Fruit fly (Drosophila melanogaster) whole organism, embryonic: ENCODE measurements around the gene CSN5.

Experiments
- Atf-2 ChIP-seq: fragments of 200-800 bp; sonication (Bioruptor generic); optimal IDR thresholded peaks from 2 replicates; lab custom pipeline; 2016; ENCODE audit warnings: missing biosample characterization, missing genetic modification characterization
- Awh ChIP-seq: fragments of 200-800 bp; sonication (Bioruptor generic); IDR thresholded peaks from 2 replicates; pipeline ENCODE4, ENCODE4 v1.3.6; 2022; ENCODE audit warnings: missing biosample characterization, missing genetic modification characterization
- BEAF-32 ChIP-seq: fragments of 200-800 bp; sonication (Bioruptor generic); optimal IDR thresholded peaks from 3 replicates; lab custom pipeline; 2017; ENCODE audit warnings: missing biosample characterization, missing genetic modification characterization, mild to moderate bottlenecking, moderate library complexity, missing genetic modification reagents
- Blimp-1 ChIP-seq: fragments of 200-800 bp; sonication (Bioruptor generic); optimal IDR thresholded peaks from 3 replicates; lab custom pipeline; 2018; ENCODE audit warnings: missing biosample characterization, missing genetic modification characterization, mild to moderate bottlenecking, moderate library complexity, missing genetic modification reagents
- C15 ChIP-seq: fragments of 200-800 bp; sonication (Bioruptor generic); IDR thresholded peaks from 3 replicates; pipeline ENCODE4 v1.3.6; 2022; ENCODE audit warnings: missing biosample characterization, missing genetic modification characterization
- CG10979 ChIP-seq: fragments of 200-800 bp; sonication (Bioruptor generic); optimal IDR thresholded peaks from 2 replicates; lab custom pipeline; 2018; ENCODE audit warnings: missing biosample characterization, mild to moderate bottlenecking, missing genetic modification characterization, moderate library complexity
- CG12659 ChIP-seq: fragments of 200-800 bp; sonication (Bioruptor generic); optimal IDR thresholded peaks from 3 replicates; lab custom pipeline; 2017; ENCODE audit warnings: mild to moderate bottlenecking, missing biosample characterization, missing genetic modification reagents, missing genetic modification characterization
- CG12942 ChIP-seq: fragments of 200-800 bp; sonication (Bioruptor generic); optimal IDR thresholded peaks from 3 replicates; lab custom pipeline; 2016; ENCODE audit warnings: missing biosample characterization, missing genetic modification characterization
- CG13296 ChIP-seq: fragments of 200-800 bp; sonication (Bioruptor generic); optimal IDR thresholded peaks from 3 replicates; lab custom pipeline; 2018; ENCODE audit warnings: missing biosample characterization, mild to moderate bottlenecking, missing genetic modification characterization
- CG15073 ChIP-seq: fragments of 200-800 bp; sonication (Bioruptor generic); optimal IDR thresholded peaks from 2 replicates; lab custom pipeline; 2016; ENCODE audit warnings: missing biosample characterization, missing genetic modification characterization
- CG15269 ChIP-seq: fragments of 200-800 bp; sonication (Bioruptor generic); optimal IDR thresholded peaks from 2 replicates; lab custom pipeline; 2018; ENCODE audit warnings: missing biosample characterization, mild to moderate bottlenecking, missing genetic modification characterization, moderate library complexity
- CG17912 ChIP-seq: fragments of 200-800 bp; sonication (Bioruptor generic); optimal IDR thresholded peaks from 2 replicates; lab custom pipeline; 2018; ENCODE audit warnings: missing biosample characterization, mild to moderate bottlenecking, missing genetic modification characterization
- CG30020 ChIP-seq: fragments of 200-800 bp; optimal IDR thresholded peaks from 2 replicates; lab custom pipeline; 2019; ENCODE audit warnings: missing biosample characterization, mild to moderate bottlenecking, missing genetic modification characterization, moderate library complexity
- CG30403 ChIP-seq: fragments of 200-800 bp; sonication (Bioruptor generic); optimal IDR thresholded peaks from 3 replicates; lab custom pipeline; 2016; ENCODE audit warnings: missing biosample characterization, missing genetic modification characterization
- CG30431 ChIP-seq: fragments of 200-800 bp; sonication (Bioruptor generic); optimal IDR thresholded peaks from 2 replicates; lab custom pipeline; 2017; ENCODE audit warnings: missing biosample characterization, missing genetic modification characterization
- CG31224 ChIP-seq: fragments of 200-800 bp; sonication (Bioruptor generic); IDR thresholded peaks from 2 replicates; pipeline ENCODE4 v1.3.6; 2022; ENCODE audit warnings: missing biosample characterization, missing genetic modification characterization
- CG31365 ChIP-seq: fragments of 200-800 bp; sonication (Bioruptor generic); optimal IDR thresholded peaks from 2 replicates; lab custom pipeline; 2018; ENCODE audit warnings: missing biosample characterization, mild to moderate bottlenecking, missing genetic modification characterization
- CG43689 ChIP-seq: fragments of 200-800 bp; sonication (Bioruptor generic); IDR thresholded peaks from 2 replicates; pipeline ENCODE4 v1.3.6; 2022; ENCODE audit warnings: missing biosample characterization, missing genetic modification characterization
- CG4404 ChIP-seq: fragments of 200-800 bp; sonication (Bioruptor generic); IDR thresholded peaks from 2 replicates; pipeline ENCODE4 v1.3.6; 2022; ENCODE audit warnings: missing biosample characterization, missing genetic modification characterization
- CG4424 ChIP-seq: fragments of 200-800 bp; sonication (Bioruptor generic); optimal IDR thresholded peaks from 3 replicates; lab custom pipeline; 2016; ENCODE audit warnings: missing biosample characterization, missing genetic modification characterization
- CG7372 ChIP-seq: fragments of 200-800 bp; sonication (Bioruptor generic); IDR thresholded peaks from 2 replicates; pipeline ENCODE4 v1.3.6; 2022; ENCODE audit warnings: missing biosample characterization, missing genetic modification characterization
- CG7928 ChIP-seq: fragments of 200-800 bp; sonication (Bioruptor generic); optimal IDR thresholded peaks from 2 replicates; lab custom pipeline; 2017; ENCODE audit warnings: missing biosample characterization, mild to moderate bottlenecking, missing genetic modification characterization
- CG7987 ChIP-seq: fragments of 200-800 bp; sonication (Bioruptor generic); optimal IDR thresholded peaks from 2 replicates; lab custom pipeline; 2018; ENCODE audit warnings: missing biosample characterization, mild to moderate bottlenecking, missing genetic modification characterization, moderate library complexity
- CG9876 ChIP-seq: fragments of 200-800 bp; sonication (Bioruptor generic); optimal IDR thresholded peaks from 2 replicates; lab custom pipeline; 2016; ENCODE audit warnings: missing biosample characterization, missing genetic modification characterization
- CHES-1-like ChIP-seq: fragments of 200-800 bp; sonication (Bioruptor generic); optimal IDR thresholded peaks from 2 replicates; lab custom pipeline; 2016; ENCODE audit warnings: missing biosample characterization, missing genetic modification characterization
- CoRest ChIP-seq: fragments of 200-800 bp; sonication (Bioruptor generic); optimal IDR thresholded peaks from 3 replicates; lab custom pipeline; 2018; ENCODE audit warnings: missing biosample characterization, mild to moderate bottlenecking, missing genetic modification characterization, moderate library complexity
- E2f2 ChIP-seq: fragments of 200-800 bp; sonication (Bioruptor generic); IDR thresholded peaks from 2 replicates; pipeline ENCODE4 v1.3.6; 2022; ENCODE audit warnings: missing biosample characterization, missing genetic modification characterization
- Ets65A ChIP-seq: fragments of 200-800 bp; sonication (Bioruptor generic); peaks from one replicate; lab custom pipeline; 2016; ENCODE audit warnings: missing biosample characterization, missing genetic modification characterization
- HmgD ChIP-seq: fragments of 200-800 bp; sonication (Bioruptor generic); optimal IDR thresholded peaks from 3 replicates; lab custom pipeline; 2016; ENCODE audit warnings: missing biosample characterization, missing genetic modification characterization
- Med ChIP-seq: fragments of 200-800 bp; sonication (Bioruptor generic); peaks from one replicate; lab custom pipeline; 2016; ENCODE audit warnings: missing biosample characterization, missing genetic modification characterization, mild to moderate bottlenecking, inconsistent platforms, moderate library complexity
- Mes4 ChIP-seq: fragments of 200-800 bp; sonication (Bioruptor generic); optimal IDR thresholded peaks from 2 replicates; lab custom pipeline; 2016; ENCODE audit warnings: missing biosample characterization, missing genetic modification characterization
- NfI ChIP-seq: fragments of 200-800 bp; sonication (Bioruptor generic); optimal IDR thresholded peaks from 3 replicates; lab custom pipeline; 2018; ENCODE audit warnings: missing biosample characterization, mild to moderate bottlenecking, missing genetic modification characterization, moderate library complexity
- Oaz ChIP-seq: fragments of 200-800 bp; sonication (Bioruptor generic); IDR thresholded peaks from 2 replicates; pipeline ENCODE4 v1.3.6; 2022; ENCODE audit warnings: missing biosample characterization, missing genetic modification characterization
- Sry-β ChIP-seq: fragments of 200-800 bp; sonication (Bioruptor generic); optimal IDR thresholded peaks from 2 replicates; lab custom pipeline; 2018; ENCODE audit warnings: missing biosample characterization, mild to moderate bottlenecking, missing genetic modification characterization, moderate library complexity
- TFAM ChIP-seq: fragments of 200-800 bp; sonication (Bioruptor generic); optimal IDR thresholded peaks from 2 replicates; lab custom pipeline; 2017; ENCODE audit warnings: missing biosample characterization, missing genetic modification characterization, inconsistent platforms
- Tbp ChIP-seq: fragments of >200 bp; optimal IDR thresholded peaks from 2 replicates; lab custom pipeline; 2018; ENCODE audit warnings: missing biosample characterization, missing genetic modification characterization
- YL-1 ChIP-seq: fragments of 200-800 bp; sonication (Bioruptor generic); optimal IDR thresholded peaks from 3 replicates; lab custom pipeline; 2017; ENCODE audit warnings: missing biosample characterization, mild to moderate bottlenecking, missing genetic modification characterization
- amos ChIP-seq: fragments of 200-800 bp; sonication (Bioruptor generic); IDR thresholded peaks from 2 replicates; pipeline ENCODE4 v1.3.6; 2022; ENCODE audit warnings: missing biosample characterization, missing genetic modification characterization; ENCODE audit not compliant: partially characterized antibody
- bowl ChIP-seq: fragments of 200-800 bp; sonication (Bioruptor generic); IDR thresholded peaks from 2 replicates; pipeline ENCODE4 v1.3.6; 2022; ENCODE audit warnings: missing biosample characterization, missing genetic modification characterization
- insv ChIP-seq, 2 experiments: fragments of 200-800 bp; sonication (Bioruptor generic); optimal IDR thresholded peaks; 3 replicates each; lab custom pipeline; 2016 to 2018; ENCODE audit warnings: missing biosample characterization in 2 of 2, missing genetic modification characterization in 2 of 2
- kah ChIP-seq: fragments of 200-800 bp; sonication (Bioruptor generic); optimal IDR thresholded peaks from 2 replicates; lab custom pipeline; 2018; ENCODE audit warnings: missing biosample characterization, mild to moderate bottlenecking, missing genetic modification characterization
- mam ChIP-seq: fragments of 200-800 bp; sonication (Bioruptor generic); optimal IDR thresholded peaks from 3 replicates; lab custom pipeline; 2016; ENCODE audit warnings: missing biosample characterization, missing genetic modification characterization
- mirr ChIP-seq: fragments of 200-800 bp; sonication (Bioruptor generic); optimal IDR thresholded peaks from 3 replicates; lab custom pipeline; 2018; ENCODE audit warnings: missing biosample characterization, mild to moderate bottlenecking, missing genetic modification characterization
- p53 ChIP-seq: fragments of 200-800 bp; sonication (Bioruptor generic); optimal IDR thresholded peaks from 2 replicates; lab custom pipeline; 2016; ENCODE audit warnings: missing biosample characterization, missing genetic modification characterization
- prd ChIP-seq, 3 experiments: fragments of >200 bp in 2 of 3; fragments of 200-800 bp in 1 of 3; sonication (Bioruptor generic) in 1 of 3; optimal IDR thresholded peaks in 2 of 3; IDR thresholded peaks in 1 of 3; 2 replicates in 2 of 3; 3 replicates in 1 of 3; pipeline versions ENCODE4 v1.3.6 to Lab custom; 2017 to 2022; ENCODE audit warnings: missing biosample characterization in 1 of 3, missing genetic modification characterization in 1 of 3
- sens ChIP-seq: fragments of 200-800 bp; sonication (Bioruptor generic); peaks from one replicate; lab custom pipeline; 2016; ENCODE audit warnings: missing biosample characterization, missing genetic modification characterization
- seq ChIP-seq: fragments of 200-800 bp; sonication (Bioruptor generic); IDR thresholded peaks from 2 replicates; pipeline ENCODE4 v1.3.6; 2022; ENCODE audit warnings: missing biosample characterization, missing genetic modification characterization
- tin ChIP-seq: fragments of 200-800 bp; sonication (Bioruptor generic); optimal IDR thresholded peaks from 3 replicates; lab custom pipeline; 2016; ENCODE audit warnings: missing biosample characterization, missing genetic modification characterization
- vfl ChIP-seq: fragments of 200-800 bp; sonication (Bioruptor generic); optimal IDR thresholded peaks from 2 replicates; lab custom pipeline; 2016; ENCODE audit warnings: missing biosample characterization, missing genetic modification characterization
- wdn ChIP-seq: fragments of 200-800 bp; sonication (Bioruptor generic); IDR thresholded peaks from 2 replicates; pipeline ENCODE4 v1.3.6; 2022; ENCODE audit warnings: missing biosample characterization, missing genetic modification characterization
- zen ChIP-seq: fragments of 200-800 bp; sonication (Bioruptor generic); optimal IDR thresholded peaks from 3 replicates; lab custom pipeline; 2018; ENCODE audit warnings: missing biosample characterization, mild to moderate bottlenecking, missing genetic modification characterization, moderate library complexity

Gene CSN5

dm6 chr3R:16441367-16441923 is 28.5 kb upstream of the CSN5 start, which contains the start of gene ema (continued):
- TF ChIP-seq BEAF-32 (GFP tag; lab: Kevin White, UChicago) = peak; percentile 41
- TF ChIP-seq Awh = no peak
- TF ChIP-seq tin (GFP tag; lab: Kevin White, UChicago) = peak; percentile 8
- no peak for TF ChIP-seq zen (tag; lab: Kevin White, UChicago)
- peak; percentile 92 for TF ChIP-seq Sry-β (GFP tag; lab: Kevin White, UChicago)
- peak; percentile 33 for TF ChIP-seq Mes4
- TF ChIP-seq CoRest (tag; lab: Kevin White, UChicago) = no peak
- TF ChIP-seq Blimp-1 (GFP tag; lab: Kevin White, UChicago) = no peak
- peak; percentile 81 for TF ChIP-seq sens (GFP tag; lab: Kevin White, UChicago)
- TF ChIP-seq CG30403 = peak; percentile 48
- TF ChIP-seq amos = peak; percentile 47; the same call in 1 of the 2 replicates
- TF ChIP-seq Oaz (GFP tag; lab: Robert Waterston, UW) = no peak
- TF ChIP-seq CG4404 (GFP tag; lab: Robert Waterston, UW) = no peak
- TF ChIP-seq CG17912 (GFP tag; lab: Kevin White, UChicago) = no peak
- TF ChIP-seq wdn (GFP tag; lab: Robert Waterston, UW) = no peak
- TF ChIP-seq kah (GFP tag; lab: Kevin White, UChicago) = peak; percentile 71
- TF ChIP-seq mirr = peak; percentile 34
- TF ChIP-seq CG12942 (GFP tag; lab: Kevin White, UChicago) = peak; percentile 3
- peak; percentile 15 for TF ChIP-seq CG30020
- no peak for TF ChIP-seq seq
- peak; percentile 11 for TF ChIP-seq NfI (GFP tag; lab: Kevin White, UChicago)
- no peak for TF ChIP-seq CG43689 (GFP tag; lab: Robert Waterston, UW)
- TF ChIP-seq CG31365 (tag; lab: Kevin White, UChicago) = no peak
- peak; percentile 6 for TF ChIP-seq CG4424
- TF ChIP-seq CG7928 (GFP tag; lab: Kevin White, UChicago) = no peak
- no peak for TF ChIP-seq insv (GFP tag; optimal IDR thresholded peaks at IDR 0.05; lab: Kevin White, UChicago)
- no peak for TF ChIP-seq C15 (GFP tag; lab: Robert Waterston, UW)
- peak; percentile 6 for TF ChIP-seq CG10979 (tag; lab: Kevin White, UChicago)
- no peak for TF ChIP-seq CG30431 (GFP tag; lab: Kevin White, UChicago)
- peak; percentile 80 for TF ChIP-seq YL-1 (GFP tag; lab: Kevin White, UChicago)
- no peak for TF ChIP-seq CG9876
- TF ChIP-seq p53 (GFP tag; lab: Kevin White, UChicago) = no peak
- peak; percentile 9 for TF ChIP-seq Ets65A (GFP tag; lab: Kevin White, UChicago)
- peak; percentile 23 for TF ChIP-seq CHES-1-like (GFP tag; lab: Kevin White, UChicago)
- no peak for TF ChIP-seq bowl (GFP tag; lab: Robert Waterston, UW)
- peak; percentile 39 for TF ChIP-seq CG7987 (GFP tag; lab: Kevin White, UChicago)
- peak; percentile 35 for TF ChIP-seq mam (GFP tag; lab: Kevin White, UChicago)
- no peak for TF ChIP-seq HmgD (GFP tag; lab: Kevin White, UChicago)
- 0 out of 2 replicates have a peak, but pooled peaks have one; percentile 12 for TF ChIP-seq CG31224
- TF ChIP-seq prd (optimal IDR thresholded peaks at IDR 0.05; lab: Kevin White, UChicago) = no peak
- peak; percentile 18; the same call in 1 of the 3 replicates for TF ChIP-seq prd (GFP tag; IDR thresholded peaks at IDR 0.05; lab: Robert Waterston, UW)
- TF ChIP-seq Med (GFP tag; lab: Kevin White, UChicago) = peak; percentile 91
- TF ChIP-seq TFAM (GFP tag; lab: Kevin White, UChicago) = no peak
- TF ChIP-seq vfl (GFP tag; lab: Kevin White, UChicago) = no peak
- no peak for TF ChIP-seq CG15073 (GFP tag; lab: Kevin White, UChicago)
- no peak for TF ChIP-seq CG15269
- peak; percentile 45 for TF ChIP-seq E2f2 (GFP tag; lab: Robert Waterston, UW)
- TF ChIP-seq CG7372 (GFP tag; lab: Robert Waterston, UW) = no peak
- TF ChIP-seq Tbp (GFP tag; lab: Kevin White, UChicago) = no peak
- peak; percentile 26 for TF ChIP-seq CG13296 (GFP tag; lab: Kevin White, UChicago)
- TF ChIP-seq CG12659 (GFP tag; lab: Kevin White, UChicago) = peak; percentile 61
- TF ChIP-seq Atf-2 (GFP tag; lab: Kevin White, UChicago) = no peak
